Fruit fly (Drosophila melanogaster) Kc167 (cell line): ENCODE data around the gene Vps16B.

ENCODE experiments used
- Sin3A ChIP-seq: fragments of >200 bp; optimal IDR thresholded peaks from 2 replicates; lab custom pipeline; 2018; ENCODE audit warnings: missing external identifiers
- insv ChIP-seq: fragments of >200 bp; optimal IDR thresholded peaks from 3 replicates; lab custom pipeline; 2018; ENCODE audit warnings: missing external identifiers
- psq ChIP-seq: fragments of >200 bp; optimal IDR thresholded peaks from 2 replicates; lab custom pipeline; 2017; ENCODE audit warnings: missing external identifiers
- ttk ChIP-seq: sonication (Bioruptor generic); optimal IDR thresholded peaks from 2 replicates; lab custom pipeline; 2017; ENCODE audit warnings: missing external identifiers

DNA sequence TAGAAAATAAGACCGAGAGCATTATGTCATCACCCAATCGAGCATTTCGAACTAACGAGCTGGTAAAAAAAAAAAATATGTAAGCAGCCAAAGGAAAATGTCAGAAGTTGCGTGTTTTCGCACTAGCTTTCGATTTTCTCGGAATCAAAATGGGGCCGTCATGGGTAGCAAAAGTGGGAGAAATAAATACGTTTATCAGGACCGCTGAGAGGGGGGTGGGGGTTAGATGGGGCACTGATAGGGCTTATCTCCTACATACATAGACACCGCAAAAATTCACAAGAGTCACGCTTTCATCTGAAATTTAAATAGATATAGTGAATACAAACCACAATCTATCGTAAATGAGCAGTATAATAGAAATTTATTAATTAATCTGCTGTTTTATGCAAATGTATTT is 39.0 kb downstream of the Vps16B start:
- no peak for TF ChIP-seq psq (lab: Kevin White, UChicago)
- no peak for TF ChIP-seq ttk
- no peak for TF ChIP-seq Sin3A (lab: Kevin White, UChicago)
- TF ChIP-seq insv (lab: Kevin White, UChicago): no peak
